Fruit fly (Drosophila melanogaster): ENCODE results near the gene amd.

amd gene

DNA sequence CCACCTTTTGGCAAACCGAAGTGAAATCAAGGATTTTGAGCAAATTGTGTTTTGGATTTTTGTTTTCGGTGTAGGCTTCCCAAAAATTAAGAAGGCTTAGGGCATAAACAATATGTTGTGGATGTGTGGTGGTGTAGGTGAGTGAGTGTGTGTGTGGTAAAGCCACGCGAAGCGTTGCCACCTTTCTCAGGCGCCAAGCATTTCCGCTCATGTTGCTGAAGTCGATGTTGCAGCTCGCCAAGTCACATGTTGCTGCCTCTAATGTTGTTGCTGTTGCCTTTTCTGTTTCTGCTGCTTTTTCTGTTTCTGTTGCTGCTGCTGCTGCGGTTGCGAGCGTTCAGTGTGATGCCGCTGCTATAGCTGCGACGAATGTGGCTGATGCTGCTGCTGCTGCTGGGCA, 30.2 kb upstream of the amd start (continued):
- TF ChIP-seq CG17328 (GFP tag; IDR thresholded peaks at IDR 0.05) (no peak), CG12299 (tag; optimal IDR thresholded peaks at IDR 0.05) (no peak), run (tag; optimal IDR thresholded peaks at IDR 0.05) (no peak), Bdp1 (GFP tag; optimal IDR thresholded peaks at IDR 0.05) (no peak), PHDP (tag; optimal IDR thresholded peaks at IDR 0.05) (no peak), Nf-YB (GFP tag; optimal IDR thresholded peaks at IDR 0.05) (no peak), eyg (GFP tag; optimal IDR thresholded peaks at IDR 0.05) (no peak), CG1233 (GFP tag; optimal IDR thresholded peaks at IDR 0.05) (no peak), CG18619 (GFP tag; optimal IDR thresholded peaks at IDR 0.05) (no peak), CG4360 (GFP tag; IDR thresholded peaks at IDR 0.05) (no peak), CG43689 (GFP tag; IDR thresholded peaks at IDR 0.05) (peak; percentile 41; the same call in 1 of the 2 replicates), CG14667 (GFP tag; IDR thresholded peaks at IDR 0.05) (no peak), CG34376 (GFP tag; optimal IDR thresholded peaks at IDR 0.05) (no peak), cato (GFP tag; optimal IDR thresholded peaks at IDR 0.05; ENCODE audit: borderline replicate concordance) (no peak), Neu2 (GFP tag; optimal IDR thresholded peaks at IDR 0.05; ENCODE audit: borderline replicate concordance) (no peak), CG17612 (GFP tag; IDR thresholded peaks at IDR 0.05) (no peak), cg (GFP tag; optimal IDR thresholded peaks at IDR 0.05) (peak; percentile 35), CG8924 (tag; optimal IDR thresholded peaks at IDR 0.05) (no peak), bowl (GFP tag; IDR thresholded peaks at IDR 0.05) (peak; percentile 18; the same call in 1 of the 2 replicates), CG6254 (GFP tag; optimal IDR thresholded peaks at IDR 0.05) (peak; percentile 8), CrebB (tag; optimal IDR thresholded peaks at IDR 0.05) (no peak), unpg (GFP tag; optimal IDR thresholded peaks at IDR 0.05) (peak; percentile 10), jigr1 (GFP tag; IDR thresholded peaks at IDR 0.05) (no peak), Trl (optimal IDR thresholded peaks at IDR 0.05) (no peak), Trl (GFP tag; optimal IDR thresholded peaks at IDR 0.05) (no peak), CG11247 (GFP tag; IDR thresholded peaks at IDR 0.05) (no peak), corto (GFP tag; optimal IDR thresholded peaks at IDR 0.05) (no peak), CG8359 (GFP tag; optimal IDR thresholded peaks at IDR 0.05; ENCODE audit: borderline replicate concordance) (no peak), Ets97D (GFP tag; optimal IDR thresholded peaks at IDR 0.05) (peak; percentile 59), stc (GFP tag; IDR thresholded peaks at IDR 0.05) (no peak), CG11398 (GFP tag; optimal IDR thresholded peaks at IDR 0.05) (no peak), Pdp1 (GFP tag; optimal IDR thresholded peaks at IDR 0.05) (no peak), fru (optimal IDR thresholded peaks at IDR 0.05) (no peak), fd3F (GFP tag; optimal IDR thresholded peaks at IDR 0.05) (no peak), ara (GFP tag; IDR thresholded peaks at IDR 0.05) (no peak), pnt (GFP tag; optimal IDR thresholded peaks at IDR 0.05) (no peak), CG2120 (GFP tag; optimal IDR thresholded peaks at IDR 0.05) (no peak), CG2129 (GFP tag; IDR thresholded peaks at IDR 0.05; ENCODE audit: partially characterized antibody) (no peak), yki (optimal IDR thresholded peaks at IDR 0.05) (no peak), Dad (GFP tag; optimal IDR thresholded peaks at IDR 0.05) (no peak), CG13296 (GFP tag; optimal IDR thresholded peaks at IDR 0.05) (no peak), Gsc (GFP tag; IDR thresholded peaks at IDR 0.05) (no peak), HLH3B (GFP tag; IDR thresholded peaks at IDR 0.05) (0 out of 2 replicates have a peak, but pooled peaks have one; percentile 4), CG16815 (GFP tag; optimal IDR thresholded peaks at IDR 0.05) (no peak), CG5180 (GFP tag; optimal IDR thresholded peaks at IDR 0.05) (no peak), rib (GFP tag; IDR thresholded peaks at IDR 0.05) (no peak), toy (GFP tag; IDR thresholded peaks at IDR 0.05) (no peak), CG1792 (GFP tag; optimal IDR thresholded peaks at IDR 0.05) (no peak), ftz-f1 (GFP tag; optimal IDR thresholded peaks at IDR 0.05) (no peak), CG8290 (GFP tag; optimal IDR thresholded peaks at IDR 0.05) (no peak), CG8290 (tag; optimal IDR thresholded peaks at IDR 0.05) (no peak), CG7556 (GFP tag; optimal IDR thresholded peaks at IDR 0.05) (no peak), phol (tag; optimal IDR thresholded peaks at IDR 0.05) (no peak)
